Fruit fly (Drosophila melanogaster) whole organism: Measurements from ENCODE around the gene CG10116.

ENCODE experiments used
- CG8478 ChIP-seq: fragments of >200 bp; optimal IDR thresholded peaks from 2 replicates; lab custom pipeline; 2018; ENCODE audit warnings: inconsistent platforms
- Dll ChIP-seq: fragments of >200 bp; optimal IDR thresholded peaks from 2 replicates; lab custom pipeline; 2017
- psq ChIP-seq: fragments of >200 bp; optimal IDR thresholded peaks from 2 replicates; lab custom pipeline; 2017

DNA sequence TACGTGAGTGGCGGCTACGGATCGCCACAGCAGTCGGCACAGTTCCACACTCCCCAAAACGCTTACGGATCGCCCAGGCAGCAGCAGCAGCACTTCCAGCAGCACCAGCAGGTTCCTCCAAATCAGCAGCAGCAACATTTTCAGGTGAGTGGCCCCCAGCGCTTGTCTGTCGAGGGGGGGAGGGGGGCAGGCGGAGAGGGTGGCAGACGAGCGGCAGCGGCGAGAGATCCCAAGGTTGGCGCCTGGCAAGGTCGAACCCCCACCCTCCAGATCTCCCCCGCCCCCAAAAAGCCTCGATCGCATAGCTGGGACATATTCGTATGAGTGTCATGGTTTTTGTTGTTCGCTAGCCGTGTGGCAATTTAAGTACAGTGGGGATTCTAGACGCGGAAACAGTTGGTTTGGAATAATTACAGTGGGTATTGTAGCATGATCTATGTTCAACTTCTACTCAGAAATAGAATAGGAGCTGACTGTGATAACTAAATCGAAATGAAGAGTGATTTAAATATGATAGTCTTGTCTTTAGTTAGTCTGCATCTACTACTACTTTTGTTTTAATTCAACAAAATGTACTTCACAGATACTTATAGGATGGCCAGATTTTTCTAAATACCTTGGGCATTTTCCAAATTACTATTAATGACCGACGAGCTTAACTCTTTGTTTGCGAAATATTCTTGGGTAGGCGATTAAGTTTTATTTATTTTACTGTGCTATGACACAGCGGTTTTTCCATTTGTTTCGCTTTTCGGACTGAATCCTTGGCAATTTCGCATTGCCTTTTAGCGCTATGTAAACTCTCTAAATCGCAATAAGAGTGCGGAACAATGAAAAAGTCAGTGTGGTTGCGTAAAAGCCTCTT lies 21.5 kb upstream of the CG10116 start:
- no peak for TF ChIP-seq Dll (lab: Kevin White, UChicago)
- no peak for TF ChIP-seq CG8478
- TF ChIP-seq psq (lab: Kevin White, UChicago), result no peak
